Fruit fly (Drosophila melanogaster): ENCODE results near the gene gammaCOP.

DNA sequence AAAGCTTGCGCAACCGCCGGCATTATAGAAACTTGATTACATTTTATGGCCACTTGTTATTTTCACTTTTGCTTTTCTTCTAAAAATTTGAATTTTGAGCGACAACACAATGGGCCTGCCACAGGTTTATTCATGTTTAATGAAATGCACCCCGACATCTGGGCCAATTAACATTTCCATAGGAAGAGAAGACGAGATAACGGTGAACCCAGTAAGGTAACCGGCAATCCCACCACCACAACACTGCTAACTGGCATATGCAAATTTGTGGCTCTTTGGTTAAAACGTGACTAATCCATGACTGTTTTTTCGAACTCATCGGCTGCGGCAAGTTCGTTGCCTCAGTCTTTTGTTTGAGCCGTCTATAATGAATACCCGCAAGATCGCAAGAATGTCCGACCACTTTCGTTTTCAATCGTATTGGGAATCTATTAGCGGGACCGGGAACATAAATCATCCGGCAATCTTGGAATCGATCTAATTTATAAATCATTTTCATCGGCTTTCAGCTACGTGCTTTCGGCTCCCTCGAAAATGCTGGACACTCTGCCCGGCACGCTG is 13.1 kb upstream of the gammaCOP start:
- no peak for TF ChIP-seq tj (GFP tag; optimal IDR thresholded peaks at IDR 0.05)
- TF ChIP-seq kay (GFP tag; ENCODE audit: borderline replicate concordance), result no peak
- TF ChIP-seq CG11617 (GFP tag; optimal IDR thresholded peaks at IDR 0.05), result no peak
- no peak for TF ChIP-seq cic (GFP tag; optimal IDR thresholded peaks at IDR 0.05)
- TF ChIP-seq CG33017 (tag; optimal IDR thresholded peaks at IDR 0.05), result no peak
- TF ChIP-seq toe (GFP tag; optimal IDR thresholded peaks at IDR 0.05), result no peak
- no peak for TF ChIP-seq CG5204 (GFP tag; optimal IDR thresholded peaks at IDR 0.05)
- no peak for TF ChIP-seq Mnt (GFP tag; optimal IDR thresholded peaks at IDR 0.05)
- no peak for TF ChIP-seq CG1620 (GFP tag; optimal IDR thresholded peaks at IDR 0.05)
- no peak for TF ChIP-seq cnc (optimal IDR thresholded peaks at IDR 0.05)
- no peak for TF ChIP-seq CG14711 (tag; optimal IDR thresholded peaks at IDR 0.05)
- no peak for TF ChIP-seq CG7101 (tag; optimal IDR thresholded peaks at IDR 0.05)
- TF ChIP-seq Crg-1 (GFP tag; optimal IDR thresholded peaks at IDR 0.05), result no peak

Measured in whole organism, adult.